Worm (Caenorhabditis elegans) whole organism, L1 larva: ENCODE measurements around the gene C03B1.10.
A peak's percentile ranks its signal among the peaks of the same experiment; 100 is the strongest.

Experiments
- C04F5.9 ChIP-seq: sonication (generic microtip); optimal IDR thresholded peaks from 2 replicates; lab custom pipeline; 2016; ENCODE audit warnings: missing genetic modification characterization, missing compliant biosample characterization
- aha-1 ChIP-seq: fragments of 150-350 bp; optimal IDR thresholded peaks from 2 replicates; lab custom pipeline; 2014; ENCODE audit warnings: missing biosample characterization, missing genetic modification characterization
- alr-1 ChIP-seq: fragments of 200-800 bp; sonication (Bioruptor generic); optimal IDR thresholded peaks from 2 replicates; lab custom pipeline; 2018; ENCODE audit warnings: borderline replicate concordance, mild to moderate bottlenecking, missing genetic modification characterization, missing compliant biosample characterization
- aly-2 ChIP-seq: fragments of 150-350 bp; optimal IDR thresholded peaks from 2 replicates; lab custom pipeline; 2014; ENCODE audit warnings: missing biosample characterization, missing genetic modification characterization
- blmp-1 ChIP-seq: fragments of 150-350 bp; optimal IDR thresholded peaks from 2 replicates; lab custom pipeline; 2014; ENCODE audit warnings: missing biosample characterization, missing genetic modification characterization
- ceh-63 ChIP-seq: fragments of 200-800 bp; sonication (Bioruptor generic); optimal IDR thresholded peaks from 2 replicates; lab custom pipeline; 2018; ENCODE audit warnings: mild to moderate bottlenecking, missing genetic modification characterization, missing compliant biosample characterization
- ceh-82 ChIP-seq, 3 experiments: fragments of 150-350 bp in 1 of 3; sonication (generic microtip) in 2 of 3; optimal IDR thresholded peaks; 2 replicates each; lab custom pipeline; 2014 to 2017; ENCODE audit warnings: missing biosample characterization in 3 of 3, missing genetic modification characterization in 3 of 3
- ceh-88 ChIP-seq: fragments of 200-800 bp; sonication (Bioruptor generic); IDR thresholded peaks from 2 replicates; pipeline ENCODE4 v1.3.6; 2022; ENCODE audit warnings: missing genetic modification characterization, missing compliant biosample characterization
- ceh-90 ChIP-seq: sonication (generic microtip); optimal IDR thresholded peaks from 2 replicates; lab custom pipeline; 2016; ENCODE audit warnings: missing genetic modification characterization, missing compliant biosample characterization
- ces-1 ChIP-seq: fragments of 150-350 bp; optimal IDR thresholded peaks from 2 replicates; lab custom pipeline; 2014; ENCODE audit warnings: missing biosample characterization, missing genetic modification reagents, missing genetic modification characterization
- efl-3 ChIP-seq: fragments of 200-800 bp; sonication (Bioruptor generic); optimal IDR thresholded peaks from 2 replicates; lab custom pipeline; 2018; ENCODE audit warnings: mild to moderate bottlenecking, missing genetic modification characterization, missing compliant biosample characterization
- egl-13 ChIP-seq: sonication (generic microtip); optimal IDR thresholded peaks from 2 replicates; lab custom pipeline; 2016; ENCODE audit warnings: missing genotype, missing genetic modification reagents, missing genetic modification characterization, missing compliant biosample characterization
- elt-2 ChIP-seq: sonication (generic microtip); optimal IDR thresholded peaks from 2 replicates; lab custom pipeline; 2016; ENCODE audit warnings: missing genetic modification characterization, mild to moderate bottlenecking, inconsistent platforms, missing compliant biosample characterization, missing genetic modification reagents
- elt-3 ChIP-seq, 6 experiments: fragments of 150-350 bp in 1 of 6; sonication (generic microtip); optimal IDR thresholded peaks; 2 replicates each; lab custom pipeline; 2017 to 2018; ENCODE audit warnings: missing biosample characterization in 6 of 6, missing genetic modification characterization in 6 of 6, inconsistent platforms in 1 of 6
- fkh-8 ChIP-seq: sonication (generic microtip); optimal IDR thresholded peaks from 2 replicates; lab custom pipeline; 2016; ENCODE audit warnings: mild to moderate bottlenecking, missing genetic modification characterization, missing compliant biosample characterization
- grh-1 ChIP-seq: fragments of 200-800 bp; sonication (Bioruptor generic); IDR thresholded peaks from 2 replicates; pipeline ENCODE4 v1.3.6; 2022; ENCODE audit warnings: missing genetic modification reagents, missing genetic modification characterization, missing compliant biosample characterization
- irx-1 ChIP-seq: sonication (generic microtip); optimal IDR thresholded peaks from 2 replicates; lab custom pipeline; 2016; ENCODE audit warnings: missing genetic modification characterization, missing compliant biosample characterization
- isw-1 ChIP-seq: fragments of 200-800 bp; sonication (Bioruptor generic); IDR thresholded peaks from 2 replicates; pipeline ENCODE4 v1.3.6; 2022; ENCODE audit warnings: missing genetic modification characterization, missing compliant biosample characterization
- jun-1 ChIP-seq: fragments of 150-350 bp; optimal IDR thresholded peaks from 2 replicates; lab custom pipeline; 2014; ENCODE audit warnings: missing biosample characterization, missing genetic modification reagents, missing genetic modification characterization
- lin-14 ChIP-seq: fragments of 200-800 bp; sonication (Bioruptor generic); optimal IDR thresholded peaks from 2 replicates; lab custom pipeline; 2018; ENCODE audit warnings: mild to moderate bottlenecking, missing genetic modification characterization, moderate library complexity, missing compliant biosample characterization
- lin-39 ChIP-seq: fragments of 150-350 bp; optimal IDR thresholded peaks from 2 replicates; lab custom pipeline; 2014; ENCODE audit warnings: missing biosample characterization, missing genetic modification reagents, missing genetic modification characterization
- lir-3 ChIP-seq: sonication (generic microtip); optimal IDR thresholded peaks from 2 replicates; lab custom pipeline; 2016; ENCODE audit warnings: mild to moderate bottlenecking, missing genetic modification characterization, moderate library complexity, missing compliant biosample characterization; ENCODE audit not compliant: poor library complexity
- mep-1 ChIP-seq: fragments of 150-350 bp; optimal IDR thresholded peaks from 2 replicates; lab custom pipeline; 2014; ENCODE audit warnings: missing biosample characterization, missing genetic modification characterization
- nhr-11 ChIP-seq: fragments of 150-350 bp; optimal IDR thresholded peaks from 2 replicates; lab custom pipeline; 2014; ENCODE audit warnings: missing biosample characterization, missing genetic modification characterization
- nhr-12 ChIP-seq: sonication (generic microtip); optimal IDR thresholded peaks from 2 replicates; lab custom pipeline; 2017; ENCODE audit warnings: missing biosample characterization, missing genetic modification characterization
- nhr-19 ChIP-seq: fragments of 200-800 bp; sonication (Bioruptor generic); conservative IDR thresholded peaks from 2 replicates; pipeline ENCODE4 v1.3.6; 2022; ENCODE audit warnings: missing genetic modification characterization, missing compliant biosample characterization
- nhr-20 ChIP-seq: sonication (generic microtip); optimal IDR thresholded peaks from 2 replicates; lab custom pipeline; 2016; ENCODE audit warnings: mild to moderate bottlenecking, missing genetic modification characterization, missing compliant biosample characterization
- nhr-47 ChIP-seq: sonication (generic microtip); optimal IDR thresholded peaks from 2 replicates; lab custom pipeline; 2016; ENCODE audit warnings: mild to moderate bottlenecking, missing genetic modification characterization, moderate library complexity, missing compliant biosample characterization
- nhr-71 ChIP-seq: sonication (generic microtip); optimal IDR thresholded peaks from 2 replicates; lab custom pipeline; 2016; ENCODE audit warnings: mild to moderate bottlenecking, missing genetic modification characterization, moderate library complexity, missing compliant biosample characterization
- nhr-76 ChIP-seq: sonication (generic microtip); optimal IDR thresholded peaks from 2 replicates; lab custom pipeline; 2017; ENCODE audit warnings: missing biosample characterization, missing genetic modification characterization
- nhr-77 ChIP-seq: fragments of 150-350 bp; optimal IDR thresholded peaks from 2 replicates; lab custom pipeline; 2014; ENCODE audit warnings: missing biosample characterization, missing genetic modification characterization
- nhr-85 ChIP-seq: sonication (generic microtip); peaks from one replicate; lab custom pipeline; 2016; ENCODE audit warnings: missing genetic modification characterization, inconsistent platforms, missing compliant biosample characterization
- nhr-90 ChIP-seq: sonication (generic microtip); optimal IDR thresholded peaks from 2 replicates; lab custom pipeline; 2016; ENCODE audit warnings: mild to moderate bottlenecking, missing genetic modification characterization, missing compliant biosample characterization; ENCODE audit not compliant: poor library complexity
- pag-3 ChIP-seq: sonication (generic microtip); optimal IDR thresholded peaks from 2 replicates; lab custom pipeline; 2017; ENCODE audit warnings: missing genetic modification characterization, mild to moderate bottlenecking, missing compliant biosample characterization, antibody characterized with exemption, borderline replicate concordance; ENCODE audit not compliant: insufficient read depth
- snpc-4 ChIP-seq: fragments of 150-350 bp; optimal IDR thresholded peaks from 2 replicates; lab custom pipeline; 2014; ENCODE audit warnings: missing biosample characterization, missing genetic modification characterization
- snu-23 ChIP-seq: sonication (generic microtip); optimal IDR thresholded peaks from 2 replicates; lab custom pipeline; 2016; ENCODE audit warnings: missing genetic modification characterization, missing compliant biosample characterization
- tbx-2 ChIP-seq: sonication (generic microtip); optimal IDR thresholded peaks from 2 replicates; lab custom pipeline; 2016; ENCODE audit warnings: missing genetic modification characterization, missing compliant biosample characterization
- tlp-1 ChIP-seq: fragments of 150-350 bp; optimal IDR thresholded peaks from 2 replicates; lab custom pipeline; 2014; ENCODE audit warnings: missing biosample characterization, missing genetic modification characterization
- unc-130 ChIP-seq: fragments of 150-350 bp; optimal IDR thresholded peaks from 2 replicates; lab custom pipeline; 2017; ENCODE audit warnings: missing biosample characterization, missing genetic modification characterization, inconsistent platforms
- unc-30 ChIP-seq: sonication (generic microtip); optimal IDR thresholded peaks from 2 replicates; lab custom pipeline; 2017; ENCODE audit warnings: missing biosample characterization, missing genetic modification characterization
- unc-62 ChIP-seq: fragments of 150-350 bp; optimal IDR thresholded peaks from 2 replicates; lab custom pipeline; 2014; ENCODE audit warnings: missing biosample characterization, missing genetic modification reagents, missing genetic modification characterization
- unc-86 ChIP-seq: sonication (generic microtip); optimal IDR thresholded peaks from 2 replicates; lab custom pipeline; 2016; ENCODE audit warnings: missing genetic modification characterization, missing compliant biosample characterization
- vab-15 ChIP-seq: sonication (generic microtip); optimal IDR thresholded peaks from 2 replicates; lab custom pipeline; 2017; ENCODE audit warnings: missing genotype, mild to moderate bottlenecking, missing genetic modification characterization, missing compliant biosample characterization
- ztf-4 ChIP-seq: fragments of 150-350 bp; optimal IDR thresholded peaks from 2 replicates; lab custom pipeline; 2014; ENCODE audit warnings: missing biosample characterization, missing genetic modification characterization

The C03B1.10 gene

ce11 chrX:6323129-6323528, 34.5 kb downstream of the C03B1.10 start, which contains the start of gene col-167 (continued):
- TF ChIP-seq ceh-82 (tag; optimal IDR thresholded peaks at IDR 0.05; lab: Kevin White, UChicago) (no peak), snpc-4 (tag; lab: Kevin White, UChicago) (no peak), nhr-71 (tag; lab: Kevin White, UChicago) (peak; percentile 13), jun-1 (tag; lab: Kevin White, UChicago) (no peak), nhr-47 (tag; lab: Kevin White, UChicago) (no peak)
- TF ChIP-seq, all 84 proteins: peak for 7

ce11 chrX:6321380-6321779, 36.3 kb downstream of the C03B1.10 start:
- TF ChIP-seq snpc-4 (tag; lab: Kevin White, UChicago) (no peak), fkh-8 (tag; lab: Kevin White, UChicago) (no peak), elt-2 (tag; lab: Kevin White, UChicago) (no peak), nhr-76 (no peak), efl-3 (no peak), ceh-88 (GFP tag; lab: Robert Waterston, UW) (no peak), unc-62 (no peak), nhr-71 (tag; lab: Kevin White, UChicago) (no peak)

DNA sequence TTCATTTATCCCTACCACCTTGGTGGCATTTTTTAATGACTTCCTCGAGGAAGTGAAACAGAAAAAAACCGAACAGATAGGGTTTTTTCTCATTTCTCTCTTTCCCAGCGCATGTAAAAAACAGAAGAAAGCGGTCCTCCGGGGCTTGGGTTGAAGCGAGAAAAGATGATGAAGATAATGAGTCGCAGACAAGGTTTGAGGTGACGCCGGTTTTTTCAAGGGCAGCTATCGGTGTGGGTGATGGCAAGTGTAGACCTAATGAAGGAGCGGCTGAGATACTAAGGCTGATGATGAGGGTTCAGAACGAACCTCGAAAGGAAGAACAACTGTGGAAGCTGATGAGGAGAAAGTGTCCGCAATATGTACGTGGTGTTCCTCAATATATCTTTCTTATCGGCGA, 36.8 kb downstream of the C03B1.10 start:
- TF ChIP-seq nhr-19 (GFP tag; lab: Robert Waterston, UW) (peak; percentile 29; the same call in 1 of the 2 replicates), snu-23 (GFP tag; lab: Kevin White, UChicago) (peak; percentile 52), unc-130 (tag; lab: Kevin White, UChicago) (no peak), vab-15 (no peak), elt-3 (tag; optimal IDR thresholded peaks at IDR 0.05; lab: Kevin White, UChicago) (peak in 4 of 6 experiments; percentile 11 to 58 (median 23)), isw-1 (GFP tag; lab: Robert Waterston, UW) (no peak), unc-30 (tag; lab: Kevin White, UChicago) (no peak), egl-13 (tag; lab: Kevin White, UChicago) (no peak), nhr-11 (no peak), ces-1 (GFP tag; lab: Kevin White, UChicago) (no peak), nhr-20 (tag; lab: Kevin White, UChicago) (peak; percentile 59), nhr-77 (tag; lab: Kevin White, UChicago) (no peak), tbx-2 (tag; lab: Kevin White, UChicago) (peak; percentile 36), ceh-82 (tag; optimal IDR thresholded peaks at IDR 0.05; lab: Kevin White, UChicago) (no peak), nhr-85 (tag; lab: Kevin White, UChicago) (peak; percentile 92), alr-1 (tag; lab: Kevin White, UChicago) (no peak), mep-1 (tag; lab: Kevin White, UChicago) (peak; percentile 53), nhr-12 (no peak), nhr-71 (tag; lab: Kevin White, UChicago) (peak; percentile 32), pag-3 (peak; percentile 80), aha-1 (tag; lab: Kevin White, UChicago) (no peak), unc-62 (no peak), irx-1 (peak; percentile 20), nhr-47 (tag; lab: Kevin White, UChicago) (no peak), grh-1 (0 out of 2 replicates have a peak, but pooled peaks have one; percentile 38), ceh-90 (tag; lab: Kevin White, UChicago) (no peak), unc-86 (tag; lab: Kevin White, UChicago) (no peak), lin-39 (tag; lab: Kevin White, UChicago) (no peak), ceh-63 (GFP tag; lab: Kevin White, UChicago) (no peak), nhr-90 (tag; lab: Kevin White, UChicago) (peak; percentile 40), aly-2 (no peak), tlp-1 (tag; lab: Kevin White, UChicago) (no peak), lin-14 (GFP tag; lab: Kevin White, UChicago) (peak; percentile 91), C04F5.9 (tag; lab: Kevin White, UChicago) (no peak), ztf-4 (tag; lab: Kevin White, UChicago) (no peak), efl-3 (no peak), lir-3 (no peak), blmp-1 (peak; percentile 77)
